Worm (Caenorhabditis elegans): Measurements from ENCODE around the gene mff-1.

DNA sequence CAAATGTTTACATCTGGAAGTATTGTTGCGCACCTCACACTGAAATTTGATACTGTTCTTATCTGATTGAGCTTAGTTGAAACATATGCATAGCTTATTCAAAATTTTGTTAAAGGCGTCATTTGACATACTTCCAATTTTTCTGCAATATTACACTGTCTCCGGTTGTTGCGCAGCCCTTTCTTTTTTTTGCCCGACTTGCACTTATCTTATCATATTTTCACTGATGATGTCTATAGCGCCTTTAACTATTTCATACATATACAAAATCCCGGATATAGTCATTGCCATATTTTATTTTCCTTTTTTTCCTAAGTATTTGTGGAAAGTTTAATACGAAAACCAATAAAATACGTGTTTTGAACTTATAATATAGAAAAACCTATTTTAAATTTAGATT lies 19.7 kb upstream of the mff-1 start:
- no peak for TF ChIP-seq sox-4 (tag; optimal IDR thresholded peaks at IDR 0.05)
- TF ChIP-seq ceh-9 (tag; optimal IDR thresholded peaks at IDR 0.05) = no peak
- TF ChIP-seq rnt-1 (tag; optimal IDR thresholded peaks at IDR 0.05) = no peak
- no peak for TF ChIP-seq hlh-6 (tag; optimal IDR thresholded peaks at IDR 0.05)
- TF ChIP-seq ceh-19 (GFP tag; optimal IDR thresholded peaks at IDR 0.05) = no peak
- no peak for TF ChIP-seq nhr-232 (tag; optimal IDR thresholded peaks at IDR 0.05)
- TF ChIP-seq fkh-10 (GFP tag; optimal IDR thresholded peaks at IDR 0.05) = no peak
- TF ChIP-seq ceh-34 (tag; optimal IDR thresholded peaks at IDR 0.05) = no peak
- TF ChIP-seq gmeb-2 (tag; optimal IDR thresholded peaks at IDR 0.05) = no peak
- TF ChIP-seq dmd-4 (tag; optimal IDR thresholded peaks at IDR 0.05; ENCODE audit: borderline replicate concordance) = no peak

Measured in whole organism, late embryonic.